Worm (Caenorhabditis elegans) whole organism, L4/young adult: ENCODE results near the gene fmi-1.

Source experiments
- W03F9.2 ChIP-seq: fragments of 150-350 bp; optimal IDR thresholded peaks from 2 replicates; lab custom pipeline; 2014; ENCODE audit warnings: missing biosample characterization, missing genetic modification characterization
- him-1 ChIP-seq: sonication (generic microtip); optimal IDR thresholded peaks from 2 replicates; lab custom pipeline; 2016; ENCODE audit warnings: missing genotype, missing genetic modification reagents, missing genetic modification characterization, missing compliant biosample characterization

ce11 chrV:13081197-13081747, 62.4 kb downstream of the fmi-1 start:
- TF ChIP-seq him-1 (tag; lab: Kevin White, UChicago): no peak
- TF ChIP-seq W03F9.2: no peak
